Worm (Caenorhabditis elegans) whole organism, midembryonic: Measurements from ENCODE around the gene ape-1.
A peak's percentile ranks its signal among the peaks of the same experiment; 100 is the strongest.

ENCODE experiments used
- T22C8.4 ChIP-seq: fragments of 200-800 bp; sonication (Bioruptor generic); IDR thresholded peaks from 2 replicates; pipeline ENCODE4 v1.3.6; 2022; ENCODE audit warnings: missing genetic modification characterization, missing compliant biosample characterization
- cog-1 ChIP-seq: sonication (generic microtip); optimal IDR thresholded peaks from 2 replicates; lab custom pipeline; 2016; ENCODE audit warnings: missing genetic modification characterization, missing compliant biosample characterization
- flt-1 ChIP-seq: fragments of 200-800 bp; sonication (Bioruptor generic); IDR thresholded peaks from 2 replicates; pipeline ENCODE4 v1.3.6; 2022; ENCODE audit warnings: missing genetic modification characterization, missing compliant biosample characterization
- klf-2 ChIP-seq: fragments of 200-800 bp; sonication (Bioruptor generic); conservative IDR thresholded peaks from 2 replicates; pipeline ENCODE4 v1.3.6; 2022; ENCODE audit warnings: missing genetic modification reagents, missing genetic modification characterization, missing compliant biosample characterization
- med-1 ChIP-seq: sonication (generic microtip); optimal IDR thresholded peaks from 2 replicates; lab custom pipeline; 2017; ENCODE audit warnings: missing genetic modification characterization, mild to moderate bottlenecking, missing compliant biosample characterization, antibody characterized with exemption, missing genetic modification reagents; ENCODE audit not compliant: insufficient read depth
- ref-1 ChIP-seq: fragments of 200-800 bp; sonication (Bioruptor generic); conservative IDR thresholded peaks from 2 replicates; pipeline ENCODE4 v1.3.6; 2022; ENCODE audit warnings: missing genetic modification reagents, missing genetic modification characterization, missing compliant biosample characterization
- tab-1 ChIP-seq: fragments of 200-800 bp; sonication (Bioruptor generic); IDR thresholded peaks from 2 replicates; pipeline ENCODE4 v1.3.6; 2022; ENCODE audit warnings: missing genetic modification characterization, missing compliant biosample characterization
- ztf-23 ChIP-seq: fragments of 200-800 bp; sonication (Bioruptor generic); IDR thresholded peaks from 2 replicates; pipeline ENCODE4 v1.3.6; 2022; ENCODE audit warnings: missing genetic modification reagents, missing genetic modification characterization, missing compliant biosample characterization
- ztf-29 ChIP-seq: fragments of 200-800 bp; sonication (Bioruptor generic); IDR thresholded peaks from 2 replicates; pipeline ENCODE4 v1.3.6; 2022; ENCODE audit warnings: missing genetic modification reagents, missing genetic modification characterization, missing compliant biosample characterization

ape-1 gene

ce11 chrV:11667176-11667575 is 8.6 kb upstream of the ape-1 start, which contains the start of gene F46F3.3:
TSS of gene F46F3.3 (plus strand) at chrV:11667476.
- TF ChIP-seq cog-1 (tag; lab: Kevin White, UChicago) = no peak
- TF ChIP-seq flt-1 = no peak
- no peak for TF ChIP-seq ztf-23 (GFP tag; lab: Robert Waterston, UW)
- TF ChIP-seq klf-2 = no peak
- no peak for TF ChIP-seq T22C8.4 (GFP tag; lab: Robert Waterston, UW)
- no peak for TF ChIP-seq med-1 (GFP tag; lab: Kevin White, UChicago)
- no peak for TF ChIP-seq ref-1 (GFP tag; lab: Robert Waterston, UW)
- no peak for TF ChIP-seq ztf-29 (GFP tag; lab: Robert Waterston, UW)
- TF ChIP-seq tab-1 (GFP tag; lab: Robert Waterston, UW) = no peak

- TF ChIP-seq cog-1 (tag; lab: Kevin White, UChicago) = no peak
- TF ChIP-seq ref-1 (GFP tag; lab: Robert Waterston, UW) = no peak
- TF ChIP-seq klf-2 = no peak
These were observed 3.2 kb upstream of the ape-1 start, which contains the start of gene lgc-44 for ce11 chrV:11672497-11672896. TSS of gene lgc-44 (minus strand) at chrV:11672597.

ce11 chrV:11673746-11674365 is 1.9 kb upstream of the ape-1 start:
- TF ChIP-seq ztf-23 (GFP tag; lab: Robert Waterston, UW) (no peak), T22C8.4 (GFP tag; lab: Robert Waterston, UW) (no peak), klf-2 (no peak), cog-1 (tag; lab: Kevin White, UChicago) (peak; percentile 48), med-1 (GFP tag; lab: Kevin White, UChicago) (no peak)

ce11 chrV:11674594-11675579 is 851 bp upstream of the ape-1 start:
- 0 out of 2 replicates have a peak, but pooled peaks have one; percentile 12 for TF ChIP-seq klf-2
- TF ChIP-seq med-1 (GFP tag; lab: Kevin White, UChicago) = no peak

ce11 chrV:11676498-11676897 is 760 bp downstream of the ape-1 start:
- TF ChIP-seq ztf-29 (GFP tag; lab: Robert Waterston, UW) = no peak
- no peak for TF ChIP-seq flt-1
- TF ChIP-seq klf-2 = no peak
- no peak for TF ChIP-seq cog-1 (tag; lab: Kevin White, UChicago)
- no peak for TF ChIP-seq T22C8.4 (GFP tag; lab: Robert Waterston, UW)
- no peak for TF ChIP-seq med-1 (GFP tag; lab: Kevin White, UChicago)

ce11 chrV:11677030-11677429 is 1.3 kb downstream of the ape-1 start:
- TF ChIP-seq cog-1 (tag; lab: Kevin White, UChicago) (no peak), T22C8.4 (GFP tag; lab: Robert Waterston, UW) (no peak), med-1 (GFP tag; lab: Kevin White, UChicago) (no peak), klf-2 (no peak), tab-1 (GFP tag; lab: Robert Waterston, UW) (no peak), ztf-29 (GFP tag; lab: Robert Waterston, UW) (no peak), flt-1 (no peak), ref-1 (GFP tag; lab: Robert Waterston, UW) (no peak), ztf-23 (GFP tag; lab: Robert Waterston, UW) (no peak)

- no peak for TF ChIP-seq T22C8.4 (GFP tag; lab: Robert Waterston, UW)
These were observed 1.8 kb downstream of the ape-1 start for ce11 chrV:11677494-11677893.

- TF ChIP-seq ref-1 (GFP tag; lab: Robert Waterston, UW) = no peak
- TF ChIP-seq tab-1 (GFP tag; lab: Robert Waterston, UW) = no peak
- no peak for TF ChIP-seq med-1 (GFP tag; lab: Kevin White, UChicago)
- TF ChIP-seq ztf-29 (GFP tag; lab: Robert Waterston, UW) = no peak
- TF ChIP-seq ztf-23 (GFP tag; lab: Robert Waterston, UW) = no peak
- TF ChIP-seq flt-1 = no peak
- TF ChIP-seq cog-1 (tag; lab: Kevin White, UChicago) = no peak
- no peak for TF ChIP-seq klf-2
These were observed 4.9 kb downstream of the ape-1 start for ce11 chrV:11680519-11681203.

- no peak for TF ChIP-seq ztf-29 (GFP tag; lab: Robert Waterston, UW)
These were observed 7.1 kb downstream of the ape-1 start for ce11 chrV:11682858-11683257.

- TF ChIP-seq flt-1 = no peak
- TF ChIP-seq ztf-29 (GFP tag; lab: Robert Waterston, UW) = no peak
- no peak for TF ChIP-seq klf-2
- TF ChIP-seq cog-1 (tag; lab: Kevin White, UChicago) = no peak
- no peak for TF ChIP-seq med-1 (GFP tag; lab: Kevin White, UChicago)
- TF ChIP-seq ref-1 (GFP tag; lab: Robert Waterston, UW) = no peak
- TF ChIP-seq ztf-23 (GFP tag; lab: Robert Waterston, UW) = no peak
- no peak for TF ChIP-seq T22C8.4 (GFP tag; lab: Robert Waterston, UW)
- TF ChIP-seq tab-1 (GFP tag; lab: Robert Waterston, UW) = no peak
These were observed 11.1 kb downstream of the ape-1 start, which contains the start of gene W05E10.2 for ce11 chrV:11686877-11687276. TSS of gene W05E10.2 (plus strand) at chrV:11687177.
